Comparison of ENCODE assay signal across 4 worm cellular contexts in the genomic region with DNA sequence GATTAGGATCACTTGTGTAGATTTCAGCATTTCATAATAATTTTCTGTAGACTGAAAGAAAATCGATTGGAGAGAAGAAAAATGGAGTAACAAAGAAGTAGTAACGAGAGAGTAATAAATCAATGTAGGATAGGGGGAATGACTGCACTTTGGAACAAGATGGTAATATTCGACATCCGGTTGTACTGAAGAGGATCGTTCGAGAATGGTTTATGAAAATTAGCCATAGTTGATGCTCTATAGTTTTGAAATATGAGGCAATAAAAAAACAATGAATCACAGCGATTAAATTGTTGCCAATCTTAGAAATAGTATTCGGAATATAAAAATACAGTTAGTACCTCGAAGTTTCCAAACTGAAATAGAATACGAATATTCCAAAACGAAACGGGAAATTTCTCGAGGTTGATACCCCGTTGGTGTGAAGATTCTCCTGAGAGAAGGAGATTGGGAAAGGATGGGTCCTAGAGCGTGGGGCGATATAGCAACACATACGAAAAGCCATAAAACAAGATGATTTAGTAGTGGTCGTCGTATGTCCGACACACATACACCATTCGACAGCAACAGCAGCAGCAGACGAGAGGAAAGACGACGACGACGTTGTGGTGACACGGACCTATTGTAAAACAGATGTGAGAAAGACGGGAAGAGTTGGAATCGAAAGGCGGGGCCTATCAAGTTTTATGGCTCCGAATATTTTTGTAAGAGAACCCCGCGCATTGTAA.
A peak's percentile ranks its signal among the peaks of the same experiment; 100 is the strongest.
TF ChIP-seq lines count a peak whose summit lies in the region.

A gene (minus strand): TSS at position 51 of the 728 bp plus-strand sequence.

TF ChIP-seq in whole organism, L1 larva, 84 proteins besides CTCF, POLR2A, EP300 and RAD21:
- TF ChIP-seq fos-1 (tag; optimal IDR thresholded peaks at IDR 0.05; lab: Kevin White, UChicago): no peak
- peak; percentile 78 for TF ChIP-seq dsc-1 (tag; optimal IDR thresholded peaks at IDR 0.05; lab: Kevin White, UChicago)
- peak; percentile 42 for TF ChIP-seq fkh-4 (tag; optimal IDR thresholded peaks at IDR 0.05; lab: Kevin White, UChicago; ENCODE audit: borderline replicate concordance)

TF ChIP-seq in whole organism, L3 larva, 47 proteins besides CTCF, POLR2A, EP300 and RAD21:
- TF ChIP-seq lin-39 (tag; optimal IDR thresholded peaks at IDR 0.05; lab: Kevin White, UChicago) (no peak), egl-5 (tag; optimal IDR thresholded peaks at IDR 0.05; lab: Kevin White, UChicago) (peak; percentile 68)

TF ChIP-seq in whole organism, late embryonic, 69 proteins besides CTCF, POLR2A, EP300 and RAD21:
- TF ChIP-seq unc-55 (GFP tag; optimal IDR thresholded peaks at IDR 0.05; lab: Kevin White, UChicago) (peak; percentile 89), fkh-10 (GFP tag; optimal IDR thresholded peaks at IDR 0.05; lab: Kevin White, UChicago) (no peak), hlh-8 (tag; optimal IDR thresholded peaks at IDR 0.05; lab: Kevin White, UChicago) (peak; percentile 48)

TF ChIP-seq in whole organism, mixed stage, embryonic, 35 proteins besides CTCF, POLR2A, EP300 and RAD21:
- TF ChIP-seq flh-1 (GFP tag; optimal IDR thresholded peaks at IDR 0.05; lab: Kevin White, UChicago): no peak
- TF ChIP-seq unc-120 (tag; optimal IDR thresholded peaks at IDR 0.05; lab: Kevin White, UChicago; ENCODE audit: poor library complexity, severe bottlenecking): no peak
- TF ChIP-seq pha-4 (tag; optimal IDR thresholded peaks at IDR 0.05; lab: Kevin White, UChicago): no peak
- TF ChIP-seq nhr-2 (tag; optimal IDR thresholded peaks at IDR 0.05; lab: Kevin White, UChicago): no peak
- no peak for TF ChIP-seq sptf-1 (tag; optimal IDR thresholded peaks at IDR 0.05; lab: Kevin White, UChicago)
- no peak for TF ChIP-seq nhr-12 (tag; optimal IDR thresholded peaks at IDR 0.05; lab: Kevin White, UChicago)
- peak; percentile 29 for TF ChIP-seq hlh-1 (tag; optimal IDR thresholded peaks at IDR 0.05; lab: Kevin White, UChicago)
- TF ChIP-seq unc-62 (GFP tag; optimal IDR thresholded peaks at IDR 0.05; lab: Kevin White, UChicago): peak; percentile 88
- TF ChIP-seq mab-5 (tag; optimal IDR thresholded peaks at IDR 0.05; lab: Kevin White, UChicago): peak; percentile 83
- no peak for TF ChIP-seq lsy-2 (tag; optimal IDR thresholded peaks at IDR 0.05; lab: Kevin White, UChicago)
- no peak for TF ChIP-seq mep-1 (tag; optimal IDR thresholded peaks at IDR 0.05; lab: Kevin White, UChicago)
